Fruit fly (Drosophila melanogaster) whole organism, embryonic: Measurements from ENCODE around the gene CG8814.
A peak's percentile ranks its signal among the peaks of the same experiment; 100 is the strongest.

Experiments
- CG11247 ChIP-seq: fragments of 200-800 bp; sonication (Bioruptor generic); IDR thresholded peaks from 2 replicates; pipeline ENCODE4 v1.3.6; 2022; ENCODE audit warnings: missing biosample characterization, missing genetic modification characterization
- CG11696 ChIP-seq: fragments of 200-800 bp; sonication (Bioruptor generic); IDR thresholded peaks from 2 replicates; pipeline ENCODE4 v1.3.6; 2022; ENCODE audit warnings: missing biosample characterization, missing genetic modification characterization
- CG12236 ChIP-seq: fragments of 200-800 bp; sonication (Bioruptor generic); optimal IDR thresholded peaks from 2 replicates; lab custom pipeline; 2016; ENCODE audit warnings: missing biosample characterization, missing genetic modification characterization
- CG13123 ChIP-seq: fragments of 200-800 bp; sonication (Bioruptor generic); optimal IDR thresholded peaks from 2 replicates; lab custom pipeline; 2016; ENCODE audit warnings: missing biosample characterization, missing genetic modification characterization
- CG16779 ChIP-seq: fragments of 200-800 bp; sonication (Bioruptor generic); IDR thresholded peaks from 2 replicates; pipeline ENCODE4 v1.3.6; 2022; ENCODE audit warnings: missing biosample characterization, missing genetic modification characterization
- CG17359 ChIP-seq: fragments of 200-800 bp; sonication (Bioruptor generic); optimal IDR thresholded peaks from 3 replicates; lab custom pipeline; 2018; ENCODE audit warnings: missing biosample characterization, mild to moderate bottlenecking, missing genetic modification characterization, moderate library complexity
- CG17361 ChIP-seq: fragments of 200-800 bp; sonication (Bioruptor generic); IDR thresholded peaks from 3 replicates; pipeline ENCODE4 v1.3.6; 2022; ENCODE audit warnings: missing biosample characterization, missing genetic modification characterization
- CG17612 ChIP-seq: fragments of 200-800 bp; sonication (Bioruptor generic); IDR thresholded peaks from 2 replicates; pipeline ENCODE4 v1.3.6; 2022; ENCODE audit warnings: missing biosample characterization, missing genetic modification characterization
- CG18262 ChIP-seq: fragments of 200-800 bp; optimal IDR thresholded peaks from 3 replicates; lab custom pipeline; 2019; ENCODE audit warnings: missing biosample characterization, mild to moderate bottlenecking, missing genetic modification characterization, moderate library complexity
- CG18476 ChIP-seq: fragments of 200-800 bp; sonication (Bioruptor generic); optimal IDR thresholded peaks from 2 replicates; lab custom pipeline; 2016; ENCODE audit warnings: missing biosample characterization, mild to moderate bottlenecking, missing genetic modification characterization
- CG2120 ChIP-seq: fragments of 200-800 bp; sonication (Bioruptor generic); optimal IDR thresholded peaks from 3 replicates; lab custom pipeline; 2016; ENCODE audit warnings: missing biosample characterization, missing genetic modification characterization
- CG33213 ChIP-seq: fragments of 200-800 bp; sonication (Bioruptor generic); optimal IDR thresholded peaks from 3 replicates; lab custom pipeline; 2016; ENCODE audit warnings: missing biosample characterization, missing genetic modification characterization
- CG6272 ChIP-seq: fragments of 200-800 bp; sonication (Bioruptor generic); IDR thresholded peaks from 2 replicates; pipeline ENCODE4 v1.3.6; 2022; ENCODE audit warnings: missing biosample characterization, missing genetic modification characterization
- CG6813 ChIP-seq: fragments of 200-800 bp; sonication (Bioruptor generic); optimal IDR thresholded peaks from 2 replicates; lab custom pipeline; 2017; ENCODE audit warnings: missing biosample characterization, missing genetic modification characterization, mild to moderate bottlenecking, moderate library complexity, missing genetic modification reagents
- CG7928 ChIP-seq: fragments of 200-800 bp; sonication (Bioruptor generic); optimal IDR thresholded peaks from 2 replicates; lab custom pipeline; 2017; ENCODE audit warnings: missing biosample characterization, mild to moderate bottlenecking, missing genetic modification characterization
- CG7963 ChIP-seq: fragments of 200-800 bp; sonication (Bioruptor generic); IDR thresholded peaks from 3 replicates; pipeline ENCODE4 v1.3.6; 2022; ENCODE audit warnings: missing biosample characterization, missing genetic modification characterization; ENCODE audit not compliant: partially characterized antibody
- CG9797 ChIP-seq: fragments of 200-800 bp; sonication (Bioruptor generic); optimal IDR thresholded peaks from 3 replicates; lab custom pipeline; 2018; ENCODE audit warnings: missing biosample characterization, mild to moderate bottlenecking, missing genetic modification characterization
- CHES-1-like ChIP-seq: fragments of 200-800 bp; sonication (Bioruptor generic); optimal IDR thresholded peaks from 2 replicates; lab custom pipeline; 2016; ENCODE audit warnings: missing biosample characterization, missing genetic modification characterization
- CkIIα-i1 ChIP-seq: fragments of 200-800 bp; sonication (Bioruptor generic); IDR thresholded peaks from 2 replicates; pipeline ENCODE4 v1.3.6; 2022; ENCODE audit warnings: missing biosample characterization, missing genetic modification characterization
- D ChIP-seq, 2 experiments: fragments of 200-800 bp in 1 of 2; fragments of >200 bp in 1 of 2; sonication (Bioruptor generic) in 1 of 2; optimal IDR thresholded peaks; 2 replicates in 1 of 2; 3 replicates in 1 of 2; lab custom pipeline; 2017; ENCODE audit warnings: mild to moderate bottlenecking in 1 of 2, missing biosample characterization in 1 of 2, missing genetic modification characterization in 1 of 2, missing genetic modification reagents in 1 of 2
- Dll ChIP-seq: fragments of 200-800 bp; sonication (Bioruptor generic); IDR thresholded peaks from 4 replicates; pipeline ENCODE4 v1.3.6; 2022; ENCODE audit warnings: missing biosample characterization, missing genetic modification characterization; ENCODE audit not compliant: partially characterized antibody
- Dp ChIP-seq: fragments of 200-800 bp; sonication (Bioruptor generic); optimal IDR thresholded peaks from 2 replicates; lab custom pipeline; 2018; ENCODE audit warnings: missing biosample characterization, mild to moderate bottlenecking, missing genetic modification characterization, moderate library complexity
- H2.0 ChIP-seq: fragments of 200-800 bp; sonication (Bioruptor generic); IDR thresholded peaks from 2 replicates; pipeline ENCODE4 v1.3.6; 2022; ENCODE audit warnings: missing biosample characterization, missing genetic modification characterization
- Hsf ChIP-seq: fragments of 200-800 bp; sonication (Bioruptor generic); optimal IDR thresholded peaks from 3 replicates; lab custom pipeline; 2016; ENCODE audit warnings: missing biosample characterization, missing genetic modification characterization
- Jarid2 ChIP-seq: fragments of 200-800 bp; sonication (Bioruptor generic); optimal IDR thresholded peaks from 3 replicates; lab custom pipeline; 2017; ENCODE audit warnings: mild to moderate bottlenecking, missing biosample characterization, missing genetic modification reagents, missing genetic modification characterization
- Med ChIP-seq: fragments of 200-800 bp; sonication (Bioruptor generic); peaks from one replicate; lab custom pipeline; 2016; ENCODE audit warnings: missing biosample characterization, missing genetic modification characterization, mild to moderate bottlenecking, inconsistent platforms, moderate library complexity
- Meics ChIP-seq: fragments of 200-800 bp; sonication (Bioruptor generic); optimal IDR thresholded peaks from 2 replicates; lab custom pipeline; 2017; ENCODE audit warnings: missing biosample characterization, mild to moderate bottlenecking, missing genetic modification characterization
- NfI ChIP-seq: fragments of 200-800 bp; sonication (Bioruptor generic); optimal IDR thresholded peaks from 3 replicates; lab custom pipeline; 2018; ENCODE audit warnings: missing biosample characterization, mild to moderate bottlenecking, missing genetic modification characterization, moderate library complexity
- Taf1 ChIP-seq: fragments of 200-800 bp; sonication (Bioruptor generic); IDR thresholded peaks from 2 replicates; pipeline ENCODE4 v1.3.6; 2022; ENCODE audit warnings: missing biosample characterization, missing genetic modification characterization
- abd-A ChIP-seq: fragments of 200-800 bp; sonication (Bioruptor generic); optimal IDR thresholded peaks from 3 replicates; lab custom pipeline; 2019; ENCODE audit warnings: missing biosample characterization, mild to moderate bottlenecking, missing genetic modification characterization, moderate library complexity
- ac ChIP-seq: fragments of 200-800 bp; sonication (Bioruptor generic); optimal IDR thresholded peaks from 3 replicates; lab custom pipeline; 2017; ENCODE audit warnings: missing biosample characterization, mild to moderate bottlenecking, missing genetic modification characterization
- crc ChIP-seq: fragments of 200-800 bp; sonication (Bioruptor generic); optimal IDR thresholded peaks from 2 replicates; lab custom pipeline; 2016; ENCODE audit warnings: missing biosample characterization, missing genetic modification characterization
- fd64A ChIP-seq: fragments of 200-800 bp; sonication (Bioruptor generic); optimal IDR thresholded peaks from 3 replicates; lab custom pipeline; 2018; ENCODE audit warnings: missing biosample characterization, mild to moderate bottlenecking, missing genetic modification characterization
- gce ChIP-seq: fragments of 200-800 bp; sonication (Bioruptor generic); IDR thresholded peaks from 3 replicates; pipeline ENCODE4 v1.3.6; 2022; ENCODE audit warnings: missing biosample characterization, missing genetic modification characterization
- grn ChIP-seq: fragments of 200-800 bp; sonication (Bioruptor generic); optimal IDR thresholded peaks from 3 replicates; lab custom pipeline; 2017; ENCODE audit warnings: missing biosample characterization, missing genetic modification characterization
- gt ChIP-seq: fragments of 200-800 bp; sonication (Bioruptor generic); IDR thresholded peaks from 2 replicates; pipeline ENCODE4 v1.3.6; 2022; ENCODE audit warnings: missing biosample characterization, missing genetic modification characterization
- hbn ChIP-seq: fragments of 200-800 bp; sonication (Bioruptor generic); IDR thresholded peaks from 2 replicates; pipeline ENCODE4 v1.3.6; 2022; ENCODE audit warnings: missing biosample characterization, missing genetic modification characterization; ENCODE audit not compliant: partially characterized antibody
- lmd ChIP-seq: fragments of 200-800 bp; sonication (Bioruptor generic); IDR thresholded peaks from 2 replicates; pipeline ENCODE4 v1.3.6; 2022; ENCODE audit warnings: missing biosample characterization, missing genetic modification characterization
- lola ChIP-seq, 3 experiments: fragments of >200 bp in 2 of 3; fragments of 200-800 bp in 1 of 3; sonication (Bioruptor generic) in 1 of 3; optimal IDR thresholded peaks; 2 replicates each; lab custom pipeline; 2017 to 2019; ENCODE audit warnings: missing biosample characterization in 3 of 3, missing genetic modification characterization in 3 of 3, mild to moderate bottlenecking in 1 of 3, moderate library complexity in 1 of 3
- lov ChIP-seq, 2 experiments: fragments of 200-800 bp in 1 of 2; fragments of >200 bp in 1 of 2; sonication (Bioruptor generic) in 1 of 2; IDR thresholded peaks in 1 of 2; optimal IDR thresholded peaks in 1 of 2; 2 replicates in 1 of 2; 3 replicates in 1 of 2; pipeline versions ENCODE4 v1.3.6 to Lab custom; 2017 to 2022; ENCODE audit warnings: missing biosample characterization in 1 of 2, missing genetic modification characterization in 1 of 2
- maf-S ChIP-seq: fragments of 200-800 bp; sonication (Bioruptor generic); optimal IDR thresholded peaks from 2 replicates; lab custom pipeline; 2016; ENCODE audit warnings: missing biosample characterization, missing genetic modification characterization
- nom ChIP-seq: fragments of 200-800 bp; sonication (Bioruptor generic); optimal IDR thresholded peaks from 2 replicates; lab custom pipeline; 2017; ENCODE audit warnings: missing biosample characterization, missing genetic modification characterization, mild to moderate bottlenecking, moderate library complexity, missing genetic modification reagents
- sd ChIP-seq: fragments of 200-800 bp; sonication (Bioruptor generic); optimal IDR thresholded peaks from 3 replicates; lab custom pipeline; 2018; ENCODE audit warnings: missing biosample characterization, mild to moderate bottlenecking, missing genetic modification characterization, moderate library complexity
- sens-2 ChIP-seq: fragments of 200-800 bp; sonication (Bioruptor generic); IDR thresholded peaks from 2 replicates; pipeline ENCODE4 v1.3.6; 2022; ENCODE audit warnings: missing biosample characterization, missing genetic modification characterization
- slbo ChIP-seq: fragments of 200-800 bp; sonication (Bioruptor generic); IDR thresholded peaks from 2 replicates; pipeline ENCODE4 v1.3.6; 2022; ENCODE audit warnings: missing biosample characterization, missing genetic modification characterization
- tio ChIP-seq: fragments of 200-800 bp; sonication (Bioruptor generic); optimal IDR thresholded peaks from 2 replicates; lab custom pipeline; 2017; ENCODE audit warnings: missing biosample characterization, missing genetic modification characterization, inconsistent platforms
- tup ChIP-seq: fragments of 200-800 bp; sonication (Bioruptor generic); optimal IDR thresholded peaks from 2 replicates; lab custom pipeline; 2016; ENCODE audit warnings: missing biosample characterization, mild to moderate bottlenecking, missing genetic modification characterization, moderate library complexity
- vnd ChIP-seq: fragments of 200-800 bp; sonication (Bioruptor generic); IDR thresholded peaks from 3 replicates; pipeline ENCODE4 v1.3.6; 2022; ENCODE audit warnings: missing biosample characterization, missing genetic modification characterization; ENCODE audit not compliant: partially characterized antibody

The CG8814 gene

DNA sequence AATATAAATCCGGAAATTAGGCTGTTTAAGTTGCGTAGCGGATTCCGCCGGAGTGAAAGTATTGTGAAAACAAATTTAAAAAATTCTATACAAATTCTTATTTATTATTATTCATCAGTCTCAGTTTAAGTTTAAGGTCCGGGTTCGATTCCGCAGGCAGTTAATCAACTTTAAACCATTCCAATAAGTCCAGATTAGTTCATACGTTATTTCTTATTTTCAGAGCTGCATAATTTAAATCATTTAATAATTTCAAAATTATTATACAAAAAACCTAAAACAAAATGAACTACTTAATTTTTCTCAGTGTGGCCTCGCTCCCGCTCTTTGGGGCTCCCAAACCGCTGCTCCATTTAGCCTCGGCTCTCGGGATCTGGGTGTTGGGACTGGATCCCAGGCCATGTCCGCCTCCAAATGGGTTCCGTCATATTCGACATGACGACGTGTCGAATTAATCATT is 44.3 kb upstream of the CG8814 start (continued):
- TF ChIP-seq CG12236 (GFP tag; lab: Kevin White, UChicago): peak; percentile 20
- peak; percentile 83 for TF ChIP-seq lmd (GFP tag; lab: Robert Waterston, UW)
- no peak for TF ChIP-seq Dp (GFP tag; lab: Kevin White, UChicago)
- peak; percentile 42; the same call in 1 of the 2 replicates for TF ChIP-seq Taf1 (GFP tag; lab: Robert Waterston, UW)
- peak; percentile 42 for TF ChIP-seq Jarid2 (GFP tag; lab: Kevin White, UChicago)
- TF ChIP-seq lov (optimal IDR thresholded peaks at IDR 0.05; lab: Kevin White, UChicago): no peak
- no peak for TF ChIP-seq lov (GFP tag; IDR thresholded peaks at IDR 0.05; lab: Robert Waterston, UW)
- peak; percentile 44 for TF ChIP-seq sd (tag; lab: Kevin White, UChicago)
- peak; percentile 92 for TF ChIP-seq Meics (GFP tag; lab: Kevin White, UChicago)
- peak; percentile 78 for TF ChIP-seq nom (GFP tag; lab: Kevin White, UChicago)
- TF ChIP-seq CG2120: peak; percentile 80
- peak; percentile 27; the same call in 1 of the 3 replicates for TF ChIP-seq gce (GFP tag; lab: Robert Waterston, UW)
- peak; percentile 39; the same call in 1 of the 2 replicates for TF ChIP-seq CG17612
- TF ChIP-seq CG11696 (GFP tag; lab: Robert Waterston, UW): peak; percentile 25; the same call in 1 of the 2 replicates
- TF ChIP-seq CG6272 (GFP tag; lab: Robert Waterston, UW): peak; percentile 73
- peak; percentile 86 for TF ChIP-seq CG6813 (GFP tag; lab: Kevin White, UChicago)
- TF ChIP-seq Med: peak; percentile 67
- no peak for TF ChIP-seq abd-A (tag; lab: Kevin White, UChicago)
- TF ChIP-seq D (optimal IDR thresholded peaks at IDR 0.05; lab: Kevin White, UChicago): no peak
- TF ChIP-seq D (GFP tag; optimal IDR thresholded peaks at IDR 0.05; lab: Kevin White, UChicago): peak; percentile 93
- peak; percentile 62 for TF ChIP-seq tup (GFP tag; lab: Kevin White, UChicago)
- peak; percentile 98 for TF ChIP-seq CG17361 (GFP tag; lab: Robert Waterston, UW)
- peak; percentile 41 for TF ChIP-seq maf-S
- TF ChIP-seq slbo (GFP tag; lab: Robert Waterston, UW): no peak; the same call in 1 of the 2 replicates
- no peak for TF ChIP-seq CG7963 (GFP tag; lab: Robert Waterston, UW)
- TF ChIP-seq gt: peak; percentile 36; the same call in 1 of the 2 replicates
- TF ChIP-seq CG18262 (tag; lab: Kevin White, UChicago): peak; percentile 98
- TF ChIP-seq CHES-1-like: peak; percentile 50
- TF ChIP-seq NfI (GFP tag; lab: Kevin White, UChicago): peak; percentile 82
- TF ChIP-seq CG9797: peak; percentile 32
- peak; percentile 80 for TF ChIP-seq CG17359
- no peak for TF ChIP-seq vnd
- peak; percentile 47 for TF ChIP-seq CG33213 (GFP tag; lab: Kevin White, UChicago)
- TF ChIP-seq crc (GFP tag; lab: Kevin White, UChicago): no peak
- TF ChIP-seq Hsf (GFP tag; lab: Kevin White, UChicago): peak; percentile 79
- peak in 1 of 3 experiments; percentile 97 for TF ChIP-seq lola (GFP tag; optimal IDR thresholded peaks at IDR 0.05; lab: Kevin White, UChicago)
- TF ChIP-seq tio (GFP tag; lab: Kevin White, UChicago): peak; percentile 93
- peak; percentile 68 for TF ChIP-seq CG7928 (GFP tag; lab: Kevin White, UChicago)
- TF ChIP-seq H2.0 (GFP tag; lab: Robert Waterston, UW): no peak
- no peak for TF ChIP-seq Dll
- no peak for TF ChIP-seq grn
- peak; percentile 59 for TF ChIP-seq ac (GFP tag; lab: Kevin White, UChicago)
- TF ChIP-seq sens-2 (GFP tag; lab: Robert Waterston, UW): no peak; the same call in 1 of the 2 replicates
- TF ChIP-seq hbn (GFP tag; lab: Robert Waterston, UW): no peak
- peak; percentile 56 for TF ChIP-seq CG11247 (GFP tag; lab: Robert Waterston, UW)
- TF ChIP-seq fd64A (GFP tag; lab: Kevin White, UChicago): peak; percentile 46
- peak; percentile 45 for TF ChIP-seq CG13123
- no peak for TF ChIP-seq CG16779 (GFP tag; lab: Robert Waterston, UW)
- no peak for TF ChIP-seq CkIIα-i1 (GFP tag; lab: Robert Waterston, UW)
- TF ChIP-seq CG18476 (GFP tag; lab: Kevin White, UChicago): peak; percentile 86
